Worm (Caenorhabditis elegans): ENCODE measurements around the gene K03H9.3.
A peak's percentile ranks its signal among the peaks of the same experiment; 100 is the strongest.

Gene K03H9.3

ce11 chrII:6403233-6403632 lies 19.7 kb upstream of the K03H9.3 start, which contains the start of gene T25D10.1:
T25D10.1 (plus strand) TSS chrII:6403401.
- TF ChIP-seq lsy-12 (tag; optimal IDR thresholded peaks at IDR 0.05), result no peak
- peak; percentile 61 for TF ChIP-seq pha-4 (tag; optimal IDR thresholded peaks at IDR 0.05)
- peak; percentile 46 for TF ChIP-seq elt-2 (tag; optimal IDR thresholded peaks at IDR 0.05)

ce11 chrII:6407279-6407678 lies 15.6 kb upstream of the K03H9.3 start, which contains the start of gene spp-11:
spp-11 (minus strand) TSS chrII:6407379.
- TF ChIP-seq nhr-77 (tag; optimal IDR thresholded peaks at IDR 0.05) (no peak), ceh-82 (tag; optimal IDR thresholded peaks at IDR 0.05) (no peak), ceh-9 (tag; optimal IDR thresholded peaks at IDR 0.05) (no peak), elt-3 (tag; optimal IDR thresholded peaks at IDR 0.05) (no peak), nhr-43 (tag; optimal IDR thresholded peaks at IDR 0.05; ENCODE audit: poor library complexity, severe bottlenecking) (no peak), mml-1 (tag; optimal IDR thresholded peaks at IDR 0.05) (no peak), pha-4 (tag; optimal IDR thresholded peaks at IDR 0.05) (no peak), nhr-11 (tag; optimal IDR thresholded peaks at IDR 0.05) (no peak), unc-39 (tag; optimal IDR thresholded peaks at IDR 0.05) (no peak), egl-27 (tag; optimal IDR thresholded peaks at IDR 0.05) (no peak), nhr-28 (tag; optimal IDR thresholded peaks at IDR 0.05) (no peak), egl-5 (tag; optimal IDR thresholded peaks at IDR 0.05) (no peak), nhr-23 (tag; optimal IDR thresholded peaks at IDR 0.05) (no peak), fos-1 (tag; optimal IDR thresholded peaks at IDR 0.05) (no peak), nhr-237 (tag; optimal IDR thresholded peaks at IDR 0.05) (no peak), lin-15B (tag; optimal IDR thresholded peaks at IDR 0.05) (no peak), sea-2 (GFP tag; optimal IDR thresholded peaks at IDR 0.05) (no peak)

- peak; percentile 24 for TF ChIP-seq ama-1 (optimal IDR thresholded peaks at IDR 0.05)
- TF ChIP-seq nhr-25 (tag; optimal IDR thresholded peaks at IDR 0.05), result peak; percentile 37
- no peak for TF ChIP-seq nhr-23 (tag; optimal IDR thresholded peaks at IDR 0.05)
Measured at ce11 chrII:6409098-6409497, 13.8 kb upstream of the K03H9.3 start.

ce11 chrII:6410181-6410580 lies 12.7 kb upstream of the K03H9.3 start, which contains the start of gene T25D10.4:
T25D10.4 (minus strand) TSS chrII:6410281.
- TF ChIP-seq fkh-10 (GFP tag; optimal IDR thresholded peaks at IDR 0.05) (no peak), eor-1 (tag; optimal IDR thresholded peaks at IDR 0.05) (no peak), lin-39 (tag; optimal IDR thresholded peaks at IDR 0.05) (no peak), nhr-25 (tag; optimal IDR thresholded peaks at IDR 0.05) (no peak), hmg-11 (tag; optimal IDR thresholded peaks at IDR 0.05) (no peak), ztf-11 (tag; optimal IDR thresholded peaks at IDR 0.05) (no peak), daf-12 (tag; optimal IDR thresholded peaks at IDR 0.05) (no peak), mdl-1 (tag; optimal IDR thresholded peaks at IDR 0.05) (no peak), elt-2 (tag; optimal IDR thresholded peaks at IDR 0.05) (no peak), nhr-237 (tag; optimal IDR thresholded peaks at IDR 0.05) (no peak), zag-1 (tag; optimal IDR thresholded peaks at IDR 0.05) (no peak)

- TF ChIP-seq aly-2 (tag; optimal IDR thresholded peaks at IDR 0.05) (no peak), ceh-82 (tag; optimal IDR thresholded peaks at IDR 0.05) (no peak), fos-1 (tag; optimal IDR thresholded peaks at IDR 0.05) (no peak)
Measured at ce11 chrII:6411660-6412451, 11.1 kb upstream of the K03H9.3 start.

- TF ChIP-seq elt-2 (tag; optimal IDR thresholded peaks at IDR 0.05) (peak; percentile 98), jun-1 (tag; optimal IDR thresholded peaks at IDR 0.05) (peak; percentile 49), pha-4 (tag; optimal IDR thresholded peaks at IDR 0.05) (peak; percentile 29), lin-39 (tag; optimal IDR thresholded peaks at IDR 0.05) (no peak), pqm-1 (tag; optimal IDR thresholded peaks at IDR 0.05) (peak; percentile 70), hmg-11 (tag; optimal IDR thresholded peaks at IDR 0.05) (no peak)
Measured at ce11 chrII:6413788-6414187, 9.1 kb upstream of the K03H9.3 start.
